Worm (Caenorhabditis elegans) whole organism, mixed stage, embryonic: Measurements from ENCODE around the gene tdp-1.

Source experiments
- bed-3 ChIP-seq: fragments of 200-800 bp; sonication (Bioruptor generic); optimal IDR thresholded peaks from 3 replicates; lab custom pipeline; 2018; ENCODE audit warnings: mild to moderate bottlenecking, missing genetic modification characterization, moderate library complexity, missing compliant biosample characterization
- blmp-1 ChIP-seq: fragments of 150-350 bp; optimal IDR thresholded peaks from 2 replicates; lab custom pipeline; 2014; ENCODE audit warnings: missing biosample characterization, missing genetic modification characterization
- ceh-43 ChIP-seq: fragments of 200-800 bp; sonication (Bioruptor generic); optimal IDR thresholded peaks from 2 replicates; lab custom pipeline; 2018; ENCODE audit warnings: mild to moderate bottlenecking, missing genetic modification characterization, moderate library complexity, missing compliant biosample characterization
- ceh-83 ChIP-seq: fragments of 200-800 bp; sonication (Bioruptor generic); optimal IDR thresholded peaks from 2 replicates; lab custom pipeline; 2018; ENCODE audit warnings: mild to moderate bottlenecking, missing genetic modification characterization, missing compliant biosample characterization
- ces-1 ChIP-seq: fragments of 150-350 bp; optimal IDR thresholded peaks from 2 replicates; lab custom pipeline; 2014; ENCODE audit warnings: missing biosample characterization, missing genetic modification reagents, missing genetic modification characterization
- cnd-1 ChIP-seq: fragments of 200-800 bp; sonication (Bioruptor generic); optimal IDR thresholded peaks from 2 replicates; lab custom pipeline; 2018; ENCODE audit warnings: mild to moderate bottlenecking, missing genetic modification characterization, missing compliant biosample characterization
- drap-1 ChIP-seq: fragments of 200-800 bp; sonication (Bioruptor generic); optimal IDR thresholded peaks from 3 replicates; lab custom pipeline; 2018; ENCODE audit warnings: mild to moderate bottlenecking, missing genetic modification characterization, missing compliant biosample characterization
- elt-1 ChIP-seq: sonication (generic microtip); optimal IDR thresholded peaks from 2 replicates; lab custom pipeline; 2017; ENCODE audit warnings: missing genetic modification characterization, mild to moderate bottlenecking, missing compliant biosample characterization, antibody characterized with exemption, moderate library complexity, borderline replicate concordance; ENCODE audit not compliant: insufficient read depth
- elt-3 ChIP-seq: fragments of 150-350 bp; optimal IDR thresholded peaks from 2 replicates; lab custom pipeline; 2014; ENCODE audit warnings: missing biosample characterization, missing genetic modification characterization
- flh-1 ChIP-seq: fragments of 200-800 bp; sonication (Bioruptor generic); optimal IDR thresholded peaks from 2 replicates; lab custom pipeline; 2018; ENCODE audit warnings: mild to moderate bottlenecking, missing genetic modification characterization, moderate library complexity, missing compliant biosample characterization
- ham-2 ChIP-seq: fragments of 200-800 bp; sonication (Bioruptor generic); optimal IDR thresholded peaks from 2 replicates; lab custom pipeline; 2018; ENCODE audit warnings: mild to moderate bottlenecking, missing genetic modification characterization, missing compliant biosample characterization
- hlh-1 ChIP-seq: fragments of 150-350 bp; optimal IDR thresholded peaks from 2 replicates; lab custom pipeline; 2014; ENCODE audit warnings: missing biosample characterization, missing genetic modification reagents, missing genetic modification characterization
- lin-13 ChIP-seq: fragments of 150-350 bp; optimal IDR thresholded peaks from 2 replicates; lab custom pipeline; 2014; ENCODE audit warnings: missing biosample characterization, missing genetic modification characterization
- lin-32 ChIP-seq: fragments of 200-800 bp; sonication (Bioruptor generic); optimal IDR thresholded peaks from 2 replicates; lab custom pipeline; 2018; ENCODE audit warnings: mild to moderate bottlenecking, missing genetic modification characterization, missing compliant biosample characterization
- lsy-2 ChIP-seq: fragments of 150-350 bp; optimal IDR thresholded peaks from 2 replicates; lab custom pipeline; 2014; ENCODE audit warnings: missing biosample characterization, missing genetic modification characterization
- mab-5 ChIP-seq: fragments of 150-350 bp; optimal IDR thresholded peaks from 2 replicates; lab custom pipeline; 2014; ENCODE audit warnings: missing biosample characterization, missing genetic modification characterization
- mls-2 ChIP-seq: sonication (generic microtip); optimal IDR thresholded peaks from 2 replicates; lab custom pipeline; 2016; ENCODE audit warnings: mild to moderate bottlenecking, missing genetic modification characterization, moderate library complexity, missing compliant biosample characterization
- nhr-12 ChIP-seq: fragments of 150-350 bp; optimal IDR thresholded peaks from 2 replicates; lab custom pipeline; 2014; ENCODE audit warnings: missing biosample characterization, missing genetic modification characterization
- nhr-2 ChIP-seq: fragments of 150-350 bp; optimal IDR thresholded peaks from 2 replicates; lab custom pipeline; 2014; ENCODE audit warnings: missing biosample characterization, missing genetic modification characterization
- nhr-237 ChIP-seq: fragments of 150-350 bp; optimal IDR thresholded peaks from 2 replicates; lab custom pipeline; 2014; ENCODE audit warnings: missing biosample characterization, missing genetic modification characterization
- nhr-28 ChIP-seq: fragments of 150-350 bp; optimal IDR thresholded peaks from 2 replicates; lab custom pipeline; 2014; ENCODE audit warnings: missing biosample characterization, missing genetic modification characterization
- nhr-76 ChIP-seq: sonication (generic microtip); optimal IDR thresholded peaks from 2 replicates; lab custom pipeline; 2017; ENCODE audit warnings: missing biosample characterization, missing genetic modification characterization
- pha-4 ChIP-seq: fragments of 150-350 bp; optimal IDR thresholded peaks from 2 replicates; lab custom pipeline; 2018; ENCODE audit warnings: missing biosample characterization, missing genetic modification reagents, missing genetic modification characterization
- sem-2 ChIP-seq: fragments of 200-800 bp; sonication (Bioruptor generic); optimal IDR thresholded peaks from 2 replicates; lab custom pipeline; 2018; ENCODE audit warnings: mild to moderate bottlenecking, missing genetic modification characterization, missing compliant biosample characterization
- snpc-4 ChIP-seq: fragments of 150-350 bp; optimal IDR thresholded peaks from 2 replicates; lab custom pipeline; 2014; ENCODE audit warnings: missing biosample characterization, missing genetic modification characterization
- sptf-1 ChIP-seq: sonication (generic microtip); optimal IDR thresholded peaks from 2 replicates; lab custom pipeline; 2017; ENCODE audit warnings: mild to moderate bottlenecking, missing genetic modification characterization, moderate library complexity, missing compliant biosample characterization
- tbx-8 ChIP-seq: fragments of 200-800 bp; sonication (Bioruptor generic); optimal IDR thresholded peaks from 2 replicates; lab custom pipeline; 2018; ENCODE audit warnings: mild to moderate bottlenecking, missing genetic modification characterization, moderate library complexity, missing compliant biosample characterization
- unc-120 ChIP-seq: sonication (generic microtip); optimal IDR thresholded peaks from 2 replicates; lab custom pipeline; 2017; ENCODE audit warnings: missing genetic modification characterization, missing compliant biosample characterization; ENCODE audit not compliant: poor library complexity, severe bottlenecking
- unc-39 ChIP-seq: fragments of 150-350 bp; optimal IDR thresholded peaks from 2 replicates; lab custom pipeline; 2014; ENCODE audit warnings: missing biosample characterization, missing genetic modification characterization
- unc-62 ChIP-seq: fragments of 150-350 bp; optimal IDR thresholded peaks from 2 replicates; lab custom pipeline; 2014; ENCODE audit warnings: missing biosample characterization, missing genetic modification reagents, missing genetic modification characterization
- zip-8 ChIP-seq: fragments of 150-350 bp; optimal IDR thresholded peaks from 2 replicates; lab custom pipeline; 2014; ENCODE audit warnings: missing biosample characterization, missing genetic modification characterization
- ztf-11 ChIP-seq: fragments of 150-350 bp; optimal IDR thresholded peaks from 2 replicates; lab custom pipeline; 2014; ENCODE audit warnings: missing biosample characterization, missing genetic modification characterization

Gene tdp-1

DNA sequence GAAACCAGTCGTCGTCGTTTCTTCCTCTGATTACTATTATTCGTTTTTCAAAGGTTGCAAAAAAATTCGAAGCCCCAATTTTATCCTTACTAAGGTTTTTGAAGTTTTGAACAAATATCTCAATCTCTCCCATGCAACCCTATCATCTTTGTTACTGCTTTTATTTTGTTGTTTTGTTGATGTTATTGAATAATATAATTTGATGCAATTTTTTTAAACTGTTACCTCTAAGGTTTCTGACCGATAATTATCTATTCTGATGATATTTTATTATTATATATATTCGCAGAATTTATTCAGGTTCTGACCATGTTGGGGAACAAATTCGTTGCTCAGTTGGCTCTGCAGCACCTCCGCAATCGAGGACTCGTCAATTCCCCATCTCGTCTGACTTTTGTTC lies 1.6 kb upstream of the tdp-1 start, which contains the start of gene ndub-2:
ndub-2 (plus strand) TSS at position 301 of the 400 bp plus-strand sequence.
- TF ChIP-seq cnd-1 (tag; lab: Kevin White, UChicago) (no peak), pha-4 (tag; lab: Kevin White, UChicago) (no peak)

DNA sequence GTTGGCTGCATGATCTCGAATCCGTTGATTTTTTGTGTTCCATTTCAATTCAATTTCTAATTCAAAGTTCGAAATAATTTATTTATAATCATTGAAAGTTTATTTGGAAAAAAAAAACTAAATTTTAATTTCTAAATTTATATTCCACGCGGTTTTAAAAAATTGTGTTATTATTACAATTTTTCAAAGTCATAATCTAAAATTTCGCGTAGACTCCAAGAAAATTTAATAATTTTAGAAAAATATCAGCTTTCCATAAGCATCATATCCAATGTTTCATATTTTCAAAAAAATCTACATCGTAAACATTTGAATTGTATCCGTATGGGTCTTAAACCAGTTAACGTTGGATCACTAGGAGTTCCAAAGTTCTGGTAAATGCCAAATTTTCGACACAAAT lies 2.7 kb downstream of the tdp-1 start, which contains the start of gene F44G4.5:
F44G4.5 (minus strand) TSS at position 101 of the 400 bp plus-strand sequence.
- TF ChIP-seq lin-13 (tag; lab: Kevin White, UChicago), result no peak
- TF ChIP-seq, all 35 proteins: peak for 0

ce11 chrII:9001743-9002222 lies 4.2 kb downstream of the tdp-1 start, which contains the start of gene F44G4.6:
TSS of gene F44G4.6 (minus strand) at chrII:9001793.
- TF ChIP-seq ces-1 (GFP tag; lab: Kevin White, UChicago), result no peak
- no peak for TF ChIP-seq elt-3 (tag; lab: Kevin White, UChicago)
- no peak for TF ChIP-seq ztf-11
- no peak for TF ChIP-seq ceh-43 (GFP tag; lab: Kevin White, UChicago)
- TF ChIP-seq nhr-2 (tag; lab: Kevin White, UChicago), result no peak
- TF ChIP-seq zip-8 (tag; lab: Kevin White, UChicago), result no peak
- TF ChIP-seq mls-2, result no peak
- no peak for TF ChIP-seq blmp-1
- no peak for TF ChIP-seq unc-62 (GFP tag; lab: Kevin White, UChicago)
- no peak for TF ChIP-seq lin-13 (tag; lab: Kevin White, UChicago)
- no peak for TF ChIP-seq flh-1 (GFP tag; lab: Kevin White, UChicago)

- no peak for TF ChIP-seq lsy-2
- TF ChIP-seq nhr-28 (tag; lab: Kevin White, UChicago), result no peak
- TF ChIP-seq nhr-76, result no peak
- TF ChIP-seq mab-5 (tag; lab: Kevin White, UChicago), result no peak
- no peak for TF ChIP-seq sptf-1
- TF ChIP-seq pha-4 (tag; lab: Kevin White, UChicago), result no peak
- TF ChIP-seq flh-1 (GFP tag; lab: Kevin White, UChicago), result no peak
Measured at ce11 chrII:9005067-9005466, 7.4 kb downstream of the tdp-1 start, which contains the start of gene F44G4.7. TSS of gene F44G4.7 (minus strand) at chrII:9005167.

DNA sequence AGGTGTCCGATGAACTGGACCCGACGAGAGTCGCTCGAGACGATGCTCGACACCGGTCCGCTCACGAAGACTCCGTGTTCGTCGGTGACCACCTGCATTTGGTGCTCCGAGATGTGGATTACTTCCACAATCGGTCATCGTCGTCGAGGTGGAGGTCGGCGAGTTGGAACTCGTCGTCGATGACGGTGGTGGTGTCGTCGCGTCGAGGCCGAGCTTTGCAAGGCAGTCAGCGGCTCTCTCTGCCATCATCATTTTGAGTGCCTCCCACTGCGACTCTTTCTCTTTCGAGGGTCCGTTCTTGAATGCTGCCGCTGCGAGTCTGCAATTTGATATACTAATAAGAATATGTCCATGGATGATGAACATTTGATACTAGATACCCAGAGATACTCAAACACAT lies 10.1 kb downstream of the tdp-1 start:
- TF ChIP-seq bed-3 (no peak), ham-2 (GFP tag; lab: Kevin White, UChicago) (no peak), lin-13 (tag; lab: Kevin White, UChicago) (no peak), elt-1 (tag; lab: Kevin White, UChicago) (no peak), unc-39 (no peak), tbx-8 (GFP tag; lab: Kevin White, UChicago) (no peak), hlh-1 (tag; lab: Kevin White, UChicago) (no peak), nhr-12 (tag; lab: Kevin White, UChicago) (no peak), blmp-1 (no peak), nhr-76 (no peak), lsy-2 (no peak), mab-5 (tag; lab: Kevin White, UChicago) (no peak), unc-62 (GFP tag; lab: Kevin White, UChicago) (no peak), nhr-237 (tag; lab: Kevin White, UChicago) (no peak), sem-2 (GFP tag; lab: Kevin White, UChicago) (no peak), unc-120 (tag; lab: Kevin White, UChicago) (no peak), drap-1 (GFP tag; lab: Kevin White, UChicago) (no peak), snpc-4 (tag; lab: Kevin White, UChicago) (no peak)

- TF ChIP-seq nhr-76 (no peak), nhr-2 (tag; lab: Kevin White, UChicago) (no peak), bed-3 (no peak), nhr-237 (tag; lab: Kevin White, UChicago) (no peak), snpc-4 (tag; lab: Kevin White, UChicago) (no peak), blmp-1 (no peak), ceh-83 (GFP tag; lab: Kevin White, UChicago) (no peak), ham-2 (GFP tag; lab: Kevin White, UChicago) (no peak), lin-32 (no peak), pha-4 (tag; lab: Kevin White, UChicago) (no peak), ceh-43 (GFP tag; lab: Kevin White, UChicago) (no peak), flh-1 (GFP tag; lab: Kevin White, UChicago) (no peak), unc-39 (no peak), hlh-1 (tag; lab: Kevin White, UChicago) (no peak), unc-120 (tag; lab: Kevin White, UChicago) (no peak)
- TF ChIP-seq, all 35 proteins: peak for 0
Measured at ce11 chrII:9009976-9010702, 12.5 kb downstream of the tdp-1 start.
